Fruit fly (Drosophila melanogaster): ENCODE data around the gene FER.

FER gene

dm6 chr3R:9428988-9429387 lies 34.6 kb upstream of the FER start (continued):
- TF ChIP-seq cas (GFP tag; IDR thresholded peaks at IDR 0.05) (peak; percentile 47; the same call in 1 of the 2 replicates), ara (GFP tag; IDR thresholded peaks at IDR 0.05) (peak; percentile 43), prd (optimal IDR thresholded peaks at IDR 0.05) (no peak), prd (GFP tag; IDR thresholded peaks at IDR 0.05) (peak; percentile 54; the same call in 2 of the 3 replicates), CG7357 (GFP tag; IDR thresholded peaks at IDR 0.05) (no peak), H2.0 (GFP tag; IDR thresholded peaks at IDR 0.05) (peak; percentile 61; the same call in 1 of the 2 replicates), Side (GFP tag; optimal IDR thresholded peaks at IDR 0.05) (peak; percentile 61), CG8924 (tag; optimal IDR thresholded peaks at IDR 0.05) (peak; percentile 71), CG17328 (GFP tag; IDR thresholded peaks at IDR 0.05) (peak; percentile 69), CG12391 (tag; optimal IDR thresholded peaks at IDR 0.05) (peak; percentile 71), CG34422 (GFP tag; IDR thresholded peaks at IDR 0.05) (peak; percentile 60; the same call in 1 of the 3 replicates), seq (GFP tag; IDR thresholded peaks at IDR 0.05) (peak; percentile 68), Atf6 (GFP tag; IDR thresholded peaks at IDR 0.05) (peak; percentile 84), lmd (GFP tag; IDR thresholded peaks at IDR 0.05) (peak; percentile 67; the same call in 1 of the 2 replicates), mam (GFP tag; optimal IDR thresholded peaks at IDR 0.05) (peak; percentile 82), NfI (GFP tag; optimal IDR thresholded peaks at IDR 0.05) (peak; percentile 70), CG30020 (tag; optimal IDR thresholded peaks at IDR 0.05) (no peak), NC2β (GFP tag; optimal IDR thresholded peaks at IDR 0.05) (peak; percentile 46), CG9817 (tag; optimal IDR thresholded peaks at IDR 0.05) (peak; percentile 48), CG2199 (GFP tag; IDR thresholded peaks at IDR 0.05) (no peak; the same call in 1 of the 3 replicates), repo (GFP tag; optimal IDR thresholded peaks at IDR 0.05) (peak; percentile 18), Bdp1 (GFP tag; optimal IDR thresholded peaks at IDR 0.05) (peak; percentile 36), inv (GFP tag; IDR thresholded peaks at IDR 0.05; ENCODE audit: partially characterized antibody) (no peak), br (optimal IDR thresholded peaks at IDR 0.05) (no peak), D19A (tag; optimal IDR thresholded peaks at IDR 0.05) (peak; percentile 51), CG11504 (tag; optimal IDR thresholded peaks at IDR 0.05) (peak; percentile 70), her (GFP tag; optimal IDR thresholded peaks at IDR 0.05) (peak; percentile 60), Hr3 (GFP tag; optimal IDR thresholded peaks at IDR 0.05) (peak; percentile 36), kay (GFP tag; optimal IDR thresholded peaks at IDR 0.05) (peak; percentile 57), CG15479 (GFP tag; optimal IDR thresholded peaks at IDR 0.05) (no peak), CG7372 (GFP tag; IDR thresholded peaks at IDR 0.05) (peak; percentile 36; the same call in 1 of the 2 replicates), CG6854 (GFP tag; optimal IDR thresholded peaks at IDR 0.05) (peak; percentile 68), psq (GFP tag; optimal IDR thresholded peaks at IDR 0.05) (no peak), CG6254 (GFP tag; optimal IDR thresholded peaks at IDR 0.05) (peak; percentile 23), CG4730 (GFP tag; IDR thresholded peaks at IDR 0.05) (peak; percentile 53; the same call in 1 of the 2 replicates), CG1647 (GFP tag; optimal IDR thresholded peaks at IDR 0.05) (no peak), amos (GFP tag; IDR thresholded peaks at IDR 0.05; ENCODE audit: partially characterized antibody) (no peak), unpg (GFP tag; optimal IDR thresholded peaks at IDR 0.05) (peak; percentile 55), Bteb2 (GFP tag; optimal IDR thresholded peaks at IDR 0.05) (peak; percentile 58), nmo (GFP tag; optimal IDR thresholded peaks at IDR 0.05) (peak; percentile 33), hth (optimal IDR thresholded peaks at IDR 0.05) (no peak), CG30403 (GFP tag; optimal IDR thresholded peaks at IDR 0.05) (peak; percentile 40), Myb (GFP tag; optimal IDR thresholded peaks at IDR 0.05) (peak; percentile 51), Ets65A (GFP tag) (peak; percentile 87), sug (tag; optimal IDR thresholded peaks at IDR 0.05) (peak; percentile 91), CkIIα-i1 (GFP tag; IDR thresholded peaks at IDR 0.05) (no peak), Ssrp (tag; optimal IDR thresholded peaks at IDR 0.05) (peak; percentile 4), CG12744 (GFP tag; optimal IDR thresholded peaks at IDR 0.05) (peak; percentile 30), CG17912 (GFP tag; optimal IDR thresholded peaks at IDR 0.05) (peak; percentile 71), grn (GFP tag; optimal IDR thresholded peaks at IDR 0.05) (peak; percentile 72), pan (optimal IDR thresholded peaks at IDR 0.05) (no peak), pan (GFP tag; optimal IDR thresholded peaks at IDR 0.05 in 1 of 2, IDR thresholded peaks at IDR 0.05 in 1 of 2) (peak in 1 of 2 experiments; percentile 53), exex (tag; optimal IDR thresholded peaks at IDR 0.05) (peak; percentile 81)

Measured in whole organism, embryonic.